Worm (Caenorhabditis elegans) whole organism, L1 larva: Measurements from ENCODE around the gene plk-1.

Source experiments
- F16B12.6 ChIP-seq: fragments of 150-350 bp; optimal IDR thresholded peaks from 2 replicates; lab custom pipeline; 2014; ENCODE audit warnings: missing biosample characterization, missing genetic modification characterization
- Y116A8C.19 ChIP-seq: sonication (generic microtip); optimal IDR thresholded peaks from 2 replicates; lab custom pipeline; 2016; ENCODE audit warnings: missing compliant biosample characterization, missing genetic modification characterization, borderline replicate concordance
- aha-1 ChIP-seq: fragments of 150-350 bp; optimal IDR thresholded peaks from 2 replicates; lab custom pipeline; 2014; ENCODE audit warnings: missing biosample characterization, missing genetic modification characterization
- alr-1 ChIP-seq: fragments of 200-800 bp; sonication (Bioruptor generic); optimal IDR thresholded peaks from 2 replicates; lab custom pipeline; 2018; ENCODE audit warnings: borderline replicate concordance, mild to moderate bottlenecking, missing genetic modification characterization, missing compliant biosample characterization
- aly-2 ChIP-seq: fragments of 150-350 bp; optimal IDR thresholded peaks from 2 replicates; lab custom pipeline; 2014; ENCODE audit warnings: missing biosample characterization, missing genetic modification characterization
- ama-1 ChIP-seq: fragments of 150-350 bp; optimal IDR thresholded peaks from 2 replicates; lab custom pipeline; 2014
- blmp-1 ChIP-seq: fragments of 150-350 bp; optimal IDR thresholded peaks from 2 replicates; lab custom pipeline; 2014; ENCODE audit warnings: missing biosample characterization, missing genetic modification characterization
- ceh-8 ChIP-seq: fragments of 200-800 bp; sonication (Bioruptor generic); optimal IDR thresholded peaks from 2 replicates; lab custom pipeline; 2018; ENCODE audit warnings: mild to moderate bottlenecking, missing genetic modification characterization, moderate library complexity, missing compliant biosample characterization
- ceh-82 ChIP-seq, 3 experiments: fragments of 150-350 bp in 1 of 3; sonication (generic microtip) in 2 of 3; optimal IDR thresholded peaks; 2 replicates each; lab custom pipeline; 2014 to 2017; ENCODE audit warnings: missing biosample characterization in 3 of 3, missing genetic modification characterization in 3 of 3
- ceh-88 ChIP-seq: fragments of 200-800 bp; sonication (Bioruptor generic); IDR thresholded peaks from 2 replicates; pipeline ENCODE4 v1.3.6; 2022; ENCODE audit warnings: missing genetic modification characterization, missing compliant biosample characterization
- ceh-90 ChIP-seq: sonication (generic microtip); optimal IDR thresholded peaks from 2 replicates; lab custom pipeline; 2016; ENCODE audit warnings: missing genetic modification characterization, missing compliant biosample characterization
- ces-1 ChIP-seq: fragments of 150-350 bp; optimal IDR thresholded peaks from 2 replicates; lab custom pipeline; 2014; ENCODE audit warnings: missing biosample characterization, missing genetic modification reagents, missing genetic modification characterization
- efl-1 ChIP-seq, 4 experiments: fragments of 150-350 bp; optimal IDR thresholded peaks in 3 of 4; peaks in 1 of 4; 1 replicate in 1 of 4; 2 replicates in 3 of 4; lab custom pipeline; 2014; ENCODE audit warnings: missing biosample characterization in 2 of 4, missing genetic modification characterization in 2 of 4, missing genetic modification reagents in 2 of 4
- efl-3 ChIP-seq: fragments of 200-800 bp; sonication (Bioruptor generic); optimal IDR thresholded peaks from 2 replicates; lab custom pipeline; 2018; ENCODE audit warnings: mild to moderate bottlenecking, missing genetic modification characterization, missing compliant biosample characterization
- egl-13 ChIP-seq: sonication (generic microtip); optimal IDR thresholded peaks from 2 replicates; lab custom pipeline; 2016; ENCODE audit warnings: missing genotype, missing genetic modification reagents, missing genetic modification characterization, missing compliant biosample characterization
- egl-27 ChIP-seq, 2 experiments: fragments of 150-350 bp in 1 of 2; sonication (generic microtip); optimal IDR thresholded peaks; 3 replicates each; lab custom pipeline; 2017 to 2018; ENCODE audit warnings: missing biosample characterization in 2 of 2, missing genetic modification characterization in 2 of 2, missing genetic modification reagents in 2 of 2
- fkh-10 ChIP-seq: sonication (generic microtip); optimal IDR thresholded peaks from 2 replicates; lab custom pipeline; 2017; ENCODE audit warnings: missing biosample characterization, missing genetic modification reagents, missing genetic modification characterization
- fkh-4 ChIP-seq: sonication (generic microtip); optimal IDR thresholded peaks from 2 replicates; lab custom pipeline; 2016; ENCODE audit warnings: missing compliant biosample characterization, missing genetic modification characterization, borderline replicate concordance
- grh-1 ChIP-seq: fragments of 200-800 bp; sonication (Bioruptor generic); IDR thresholded peaks from 2 replicates; pipeline ENCODE4 v1.3.6; 2022; ENCODE audit warnings: missing genetic modification reagents, missing genetic modification characterization, missing compliant biosample characterization
- hlh-17 ChIP-seq: fragments of 200-800 bp; sonication (Bioruptor generic); optimal IDR thresholded peaks from 2 replicates; lab custom pipeline; 2018; ENCODE audit warnings: missing genetic modification characterization, mild to moderate bottlenecking, missing compliant biosample characterization, moderate library complexity, borderline replicate concordance
- hpl-2 ChIP-seq: fragments of 150-350 bp; optimal IDR thresholded peaks from 2 replicates; lab custom pipeline; 2014; ENCODE audit warnings: missing biosample characterization, missing genetic modification reagents, missing genetic modification characterization
- irx-1 ChIP-seq: sonication (generic microtip); optimal IDR thresholded peaks from 2 replicates; lab custom pipeline; 2016; ENCODE audit warnings: missing genetic modification characterization, missing compliant biosample characterization
- lin-13 ChIP-seq: fragments of 150-350 bp; optimal IDR thresholded peaks from 2 replicates; lab custom pipeline; 2014; ENCODE audit warnings: missing biosample characterization, missing genetic modification reagents, missing genetic modification characterization
- lin-35 ChIP-seq, 2 experiments: fragments of 150-350 bp; optimal IDR thresholded peaks; 2 replicates each; lab custom pipeline; 2014; ENCODE audit warnings: missing biosample characterization in 2 of 2, missing genetic modification characterization in 2 of 2, missing genetic modification reagents in 2 of 2
- lin-39 ChIP-seq: fragments of 150-350 bp; optimal IDR thresholded peaks from 2 replicates; lab custom pipeline; 2014; ENCODE audit warnings: missing biosample characterization, missing genetic modification reagents, missing genetic modification characterization
- lsy-2 ChIP-seq, 2 experiments: fragments of 150-350 bp; optimal IDR thresholded peaks; 2 replicates each; lab custom pipeline; 2014; ENCODE audit warnings: missing biosample characterization in 2 of 2, missing genetic modification characterization in 2 of 2
- mab-9 ChIP-seq: fragments of 200-800 bp; sonication (Bioruptor generic); IDR thresholded peaks from 2 replicates; pipeline ENCODE4 v1.3.6; 2022; ENCODE audit warnings: missing genetic modification reagents, missing genetic modification characterization, missing compliant biosample characterization
- mdl-1 ChIP-seq, 2 experiments: fragments of 150-350 bp; optimal IDR thresholded peaks; 2 replicates each; lab custom pipeline; 2014 to 2017; ENCODE audit warnings: missing biosample characterization in 2 of 2, missing genetic modification characterization in 2 of 2, inconsistent platforms in 1 of 2
- mef-2 ChIP-seq: fragments of 150-350 bp; optimal IDR thresholded peaks from 2 replicates; lab custom pipeline; 2014; ENCODE audit warnings: missing biosample characterization, missing genetic modification characterization
- mep-1 ChIP-seq: fragments of 150-350 bp; optimal IDR thresholded peaks from 2 replicates; lab custom pipeline; 2014; ENCODE audit warnings: missing biosample characterization, missing genetic modification characterization
- nhr-28 ChIP-seq: fragments of 150-350 bp; optimal IDR thresholded peaks from 2 replicates; lab custom pipeline; 2014; ENCODE audit warnings: missing biosample characterization, missing genetic modification characterization
- nhr-47 ChIP-seq: sonication (generic microtip); optimal IDR thresholded peaks from 2 replicates; lab custom pipeline; 2016; ENCODE audit warnings: mild to moderate bottlenecking, missing genetic modification characterization, moderate library complexity, missing compliant biosample characterization
- nhr-71 ChIP-seq: sonication (generic microtip); optimal IDR thresholded peaks from 2 replicates; lab custom pipeline; 2016; ENCODE audit warnings: mild to moderate bottlenecking, missing genetic modification characterization, moderate library complexity, missing compliant biosample characterization
- nhr-77 ChIP-seq: fragments of 150-350 bp; optimal IDR thresholded peaks from 2 replicates; lab custom pipeline; 2014; ENCODE audit warnings: missing biosample characterization, missing genetic modification characterization
- nhr-84 ChIP-seq: sonication (generic microtip); optimal IDR thresholded peaks from 2 replicates; lab custom pipeline; 2017; ENCODE audit warnings: missing biosample characterization, missing genetic modification characterization
- nhr-85 ChIP-seq: sonication (generic microtip); peaks from one replicate; lab custom pipeline; 2016; ENCODE audit warnings: missing genetic modification characterization, inconsistent platforms, missing compliant biosample characterization
- nhr-90 ChIP-seq: sonication (generic microtip); optimal IDR thresholded peaks from 2 replicates; lab custom pipeline; 2016; ENCODE audit warnings: mild to moderate bottlenecking, missing genetic modification characterization, missing compliant biosample characterization; ENCODE audit not compliant: poor library complexity
- pag-3 ChIP-seq: sonication (generic microtip); optimal IDR thresholded peaks from 2 replicates; lab custom pipeline; 2017; ENCODE audit warnings: missing genetic modification characterization, mild to moderate bottlenecking, missing compliant biosample characterization, antibody characterized with exemption, borderline replicate concordance; ENCODE audit not compliant: insufficient read depth
- pax-3 ChIP-seq: fragments of 200-800 bp; sonication (Bioruptor generic); optimal IDR thresholded peaks from 2 replicates; lab custom pipeline; 2018; ENCODE audit warnings: mild to moderate bottlenecking, missing genetic modification characterization, moderate library complexity, missing compliant biosample characterization
- pqm-1 ChIP-seq: sonication (generic microtip); optimal IDR thresholded peaks from 3 replicates; lab custom pipeline; 2017; ENCODE audit warnings: missing biosample characterization, missing genetic modification characterization
- snpc-4 ChIP-seq: fragments of 150-350 bp; optimal IDR thresholded peaks from 2 replicates; lab custom pipeline; 2014; ENCODE audit warnings: missing biosample characterization, missing genetic modification characterization
- sptf-1 ChIP-seq: fragments of 150-350 bp; optimal IDR thresholded peaks from 2 replicates; lab custom pipeline; 2014; ENCODE audit warnings: missing biosample characterization, missing genetic modification characterization
- swsn-7 ChIP-seq: sonication (generic microtip); optimal IDR thresholded peaks from 2 replicates; lab custom pipeline; 2016; ENCODE audit warnings: missing genetic modification characterization, missing compliant biosample characterization
- tlp-1 ChIP-seq: fragments of 150-350 bp; optimal IDR thresholded peaks from 2 replicates; lab custom pipeline; 2014; ENCODE audit warnings: missing biosample characterization, missing genetic modification characterization
- unc-62 ChIP-seq: fragments of 150-350 bp; optimal IDR thresholded peaks from 2 replicates; lab custom pipeline; 2014; ENCODE audit warnings: missing biosample characterization, missing genetic modification reagents, missing genetic modification characterization
- unc-86 ChIP-seq: sonication (generic microtip); optimal IDR thresholded peaks from 2 replicates; lab custom pipeline; 2016; ENCODE audit warnings: missing genetic modification characterization, missing compliant biosample characterization
- vab-15 ChIP-seq: sonication (generic microtip); optimal IDR thresholded peaks from 2 replicates; lab custom pipeline; 2017; ENCODE audit warnings: missing genotype, mild to moderate bottlenecking, missing genetic modification characterization, missing compliant biosample characterization
- zag-1 ChIP-seq: fragments of 150-350 bp; optimal IDR thresholded peaks from 2 replicates; lab custom pipeline; 2014; ENCODE audit warnings: missing biosample characterization, missing genetic modification characterization
- zip-4 ChIP-seq: fragments of 200-800 bp; sonication (Bioruptor generic); optimal IDR thresholded peaks from 2 replicates; lab custom pipeline; 2018; ENCODE audit warnings: mild to moderate bottlenecking, missing genetic modification characterization, moderate library complexity, missing compliant biosample characterization
- ztf-4 ChIP-seq: fragments of 150-350 bp; optimal IDR thresholded peaks from 2 replicates; lab custom pipeline; 2014; ENCODE audit warnings: missing biosample characterization, missing genetic modification characterization

Gene plk-1

ce11 chrIII:8109459-8110057 is 8.4 kb downstream of the plk-1 start (continued):
- no peak for TF ChIP-seq pag-3 (tag; lab: Kevin White, UChicago)
- peak; percentile 20 for TF ChIP-seq ceh-8
- TF ChIP-seq lin-35 (GFP tag; optimal IDR thresholded peaks at IDR 0.05; lab: Kevin White, UChicago), result peak; percentile 66 to 85
- TF ChIP-seq F16B12.6, result peak; percentile 11
- TF ChIP-seq lin-13 (GFP tag; lab: Kevin White, UChicago), result peak; percentile 1
- TF ChIP-seq nhr-77, result peak; percentile 58
- no peak for TF ChIP-seq tlp-1 (tag; lab: Kevin White, UChicago)
- no peak for TF ChIP-seq mef-2 (tag; lab: Kevin White, UChicago)
- peak; percentile 81 for TF ChIP-seq nhr-71
- no peak for TF ChIP-seq lin-39 (tag; lab: Kevin White, UChicago)
- no peak for TF ChIP-seq grh-1 (GFP tag; lab: Robert Waterston, UW)
- peak; percentile 68 for TF ChIP-seq nhr-90
- no peak for TF ChIP-seq hlh-17
- no peak for TF ChIP-seq pqm-1
- no peak for TF ChIP-seq ceh-90 (tag; lab: Kevin White, UChicago)
- peak in 1 of 2 experiments; percentile 80 for TF ChIP-seq mdl-1 (tag; optimal IDR thresholded peaks at IDR 0.05; lab: Kevin White, UChicago)
- peak; percentile 75 for TF ChIP-seq mep-1 (tag; lab: Kevin White, UChicago)
- peak; percentile 55 for TF ChIP-seq pax-3 (tag; lab: Kevin White, UChicago)
- peak; percentile 55 for TF ChIP-seq vab-15 (tag; lab: Kevin White, UChicago)
- no peak for TF ChIP-seq hpl-2
- peak in 2 of 3 experiments; percentile 32 to 74 for TF ChIP-seq ceh-82 (tag; optimal IDR thresholded peaks at IDR 0.05; lab: Kevin White, UChicago)
- TF ChIP-seq nhr-85, result peak; percentile 78
- TF ChIP-seq sptf-1 (tag; lab: Kevin White, UChicago), result no peak
- TF ChIP-seq nhr-47 (tag; lab: Kevin White, UChicago), result peak; percentile 83
- TF ChIP-seq nhr-28 (tag; lab: Kevin White, UChicago), result no peak
- TF ChIP-seq Y116A8C.19 (tag; lab: Kevin White, UChicago), result no peak
- peak; percentile 60 for TF ChIP-seq fkh-10
- peak; percentile 12 for TF ChIP-seq zip-4 (GFP tag; lab: Kevin White, UChicago)
- TF ChIP-seq lsy-2 (tag; optimal IDR thresholded peaks at IDR 0.05; lab: Kevin White, UChicago), result peak; percentile 70 to 89
- TF ChIP-seq ceh-88 (GFP tag; lab: Robert Waterston, UW), result peak; percentile 56
- peak; percentile 24 for TF ChIP-seq snpc-4 (tag; lab: Kevin White, UChicago)
- peak in 1 of 2 experiments; percentile 9 for TF ChIP-seq egl-27 (tag; optimal IDR thresholded peaks at IDR 0.05; lab: Kevin White, UChicago)
- no peak for TF ChIP-seq aha-1
- TF ChIP-seq ama-1 (lab: Kevin White, UChicago), result no peak
- TF ChIP-seq egl-13 (tag; lab: Kevin White, UChicago), result peak; percentile 44
- TF ChIP-seq mab-9 (GFP tag; lab: Robert Waterston, UW), result 0 out of 2 replicates have a peak, but pooled peaks have one; percentile 24
- TF ChIP-seq nhr-84 (tag; lab: Kevin White, UChicago), result no peak
- no peak for TF ChIP-seq alr-1 (tag; lab: Kevin White, UChicago)
- peak; percentile 63 for TF ChIP-seq aly-2 (tag; lab: Kevin White, UChicago)
- TF ChIP-seq ztf-4, result no peak
- TF ChIP-seq efl-1 (optimal IDR thresholded peaks at IDR 0.05; lab: Kevin White, UChicago), result peak; percentile 62 to 68
- TF ChIP-seq efl-1 (GFP tag; optimal IDR thresholded peaks at IDR 0.05 in 1 of 2; lab: Kevin White, UChicago), result peak; percentile 50 to 96
- no peak for TF ChIP-seq fkh-4
- TF ChIP-seq swsn-7, result peak; percentile 79
- TF ChIP-seq blmp-1 (tag; lab: Kevin White, UChicago), result peak; percentile 19
- peak; percentile 61 for TF ChIP-seq unc-86 (tag; lab: Kevin White, UChicago)
- no peak for TF ChIP-seq zag-1
- TF ChIP-seq irx-1, result peak; percentile 55
- TF ChIP-seq ces-1 (GFP tag; lab: Kevin White, UChicago), result no peak
- no peak for TF ChIP-seq efl-3 (GFP tag; lab: Kevin White, UChicago)
- TF ChIP-seq unc-62 (GFP tag; lab: Kevin White, UChicago), result no peak
- TF ChIP-seq, all 84 proteins: peak for 49
